Worm (Caenorhabditis elegans) whole organism, L2 larva: ENCODE measurements around the gene nhr-236.

ENCODE experiments used
- C34F6.9 ChIP-seq: fragments of 150-350 bp; optimal IDR thresholded peaks from 2 replicates; lab custom pipeline; 2014; ENCODE audit warnings: missing biosample characterization, missing genetic modification characterization
- F13H6.1 ChIP-seq: sonication (generic microtip); optimal IDR thresholded peaks from 2 replicates; lab custom pipeline; 2016; ENCODE audit warnings: missing genetic modification characterization, missing compliant biosample characterization
- R02D3.7 ChIP-seq: fragments of 150-350 bp; optimal IDR thresholded peaks from 2 replicates; lab custom pipeline; 2014; ENCODE audit warnings: missing biosample characterization, missing genetic modification characterization
- Y55F3AM.14 ChIP-seq: fragments of 200-800 bp; sonication (Bioruptor generic); optimal IDR thresholded peaks from 2 replicates; lab custom pipeline; 2018; ENCODE audit warnings: mild to moderate bottlenecking, missing genetic modification characterization, missing compliant biosample characterization
- ZK546.5 ChIP-seq: sonication (generic microtip); optimal IDR thresholded peaks from 2 replicates; lab custom pipeline; 2017; ENCODE audit warnings: missing biosample characterization, missing genetic modification characterization
- aly-2 ChIP-seq: fragments of 150-350 bp; optimal IDR thresholded peaks from 2 replicates; lab custom pipeline; 2014; ENCODE audit warnings: missing biosample characterization, missing genetic modification characterization
- blmp-1 ChIP-seq: sonication (generic microtip); optimal IDR thresholded peaks from 2 replicates; lab custom pipeline; 2017; ENCODE audit warnings: missing genetic modification characterization, mild to moderate bottlenecking, missing compliant biosample characterization, antibody characterized with exemption, moderate library complexity; ENCODE audit not compliant: insufficient read depth
- ceh-82 ChIP-seq: fragments of 150-350 bp; optimal IDR thresholded peaks from 2 replicates; lab custom pipeline; 2014; ENCODE audit warnings: missing biosample characterization, missing genetic modification characterization
- dmd-4 ChIP-seq: sonication (generic microtip); optimal IDR thresholded peaks from 2 replicates; lab custom pipeline; 2017; ENCODE audit warnings: missing biosample characterization, missing genetic modification characterization
- egl-27 ChIP-seq: sonication (generic microtip); optimal IDR thresholded peaks from 3 replicates; lab custom pipeline; 2017; ENCODE audit warnings: missing biosample characterization, missing genetic modification reagents, missing genetic modification characterization
- elt-1 ChIP-seq: fragments of 150-350 bp; optimal IDR thresholded peaks from 2 replicates; lab custom pipeline; 2014; ENCODE audit warnings: missing biosample characterization, missing genetic modification characterization
- gmeb-1 ChIP-seq: fragments of 150-350 bp; optimal IDR thresholded peaks from 2 replicates; lab custom pipeline; 2014; ENCODE audit warnings: missing biosample characterization, missing genetic modification characterization
- lin-13 ChIP-seq: fragments of 150-350 bp; optimal IDR thresholded peaks from 2 replicates; lab custom pipeline; 2014; ENCODE audit warnings: missing biosample characterization, missing genetic modification reagents, missing genetic modification characterization
- lin-39 ChIP-seq: fragments of 150-350 bp; optimal IDR thresholded peaks from 2 replicates; lab custom pipeline; 2014; ENCODE audit warnings: missing biosample characterization, missing genetic modification reagents, missing genetic modification characterization
- mab-5 ChIP-seq: fragments of 150-350 bp; optimal IDR thresholded peaks from 2 replicates; lab custom pipeline; 2014; ENCODE audit warnings: missing biosample characterization, missing genetic modification characterization
- mbf-1 ChIP-seq: sonication (generic microtip); optimal IDR thresholded peaks from 2 replicates; lab custom pipeline; 2017; ENCODE audit warnings: missing biosample characterization, missing genetic modification characterization
- mdl-1 ChIP-seq, 2 experiments: fragments of 150-350 bp in 1 of 2; sonication (generic microtip) in 1 of 2; optimal IDR thresholded peaks; 2 replicates each; lab custom pipeline; 2017; ENCODE audit warnings: missing biosample characterization in 2 of 2, missing genetic modification characterization in 2 of 2
- nhr-10 ChIP-seq: sonication (generic microtip); optimal IDR thresholded peaks from 2 replicates; lab custom pipeline; 2017; ENCODE audit warnings: missing biosample characterization, missing genetic modification characterization
- nhr-11 ChIP-seq: fragments of 150-350 bp; optimal IDR thresholded peaks from 2 replicates; lab custom pipeline; 2014; ENCODE audit warnings: missing biosample characterization, missing genetic modification characterization
- nhr-129 ChIP-seq: fragments of 150-350 bp; optimal IDR thresholded peaks from 2 replicates; lab custom pipeline; 2014; ENCODE audit warnings: missing biosample characterization, missing genetic modification characterization
- nhr-23 ChIP-seq: fragments of 150-350 bp; optimal IDR thresholded peaks from 2 replicates; lab custom pipeline; 2014; ENCODE audit warnings: missing biosample characterization, missing genetic modification reagents, missing genetic modification characterization
- nhr-237 ChIP-seq: fragments of 150-350 bp; optimal IDR thresholded peaks from 2 replicates; lab custom pipeline; 2014; ENCODE audit warnings: missing biosample characterization, missing genetic modification characterization
- nhr-25 ChIP-seq: fragments of 150-350 bp; sonication (generic microtip); optimal IDR thresholded peaks from 3 replicates; lab custom pipeline; 2014; ENCODE audit warnings: missing biosample characterization, missing genetic modification characterization
- nhr-6 ChIP-seq: fragments of 150-350 bp; optimal IDR thresholded peaks from 2 replicates; lab custom pipeline; 2014; ENCODE audit warnings: missing biosample characterization, missing genetic modification characterization
- peb-1 ChIP-seq: fragments of 150-350 bp; optimal IDR thresholded peaks from 2 replicates; lab custom pipeline; 2014; ENCODE audit warnings: missing biosample characterization, missing genetic modification characterization
- sem-4 ChIP-seq: fragments of 150-350 bp; optimal IDR thresholded peaks from 2 replicates; lab custom pipeline; 2014; ENCODE audit warnings: missing biosample characterization, missing genetic modification reagents, missing genetic modification characterization
- skn-1 ChIP-seq: sonication (generic microtip); optimal IDR thresholded peaks from 2 replicates; lab custom pipeline; 2017; ENCODE audit warnings: missing biosample characterization, missing genetic modification characterization
- sma-3 ChIP-seq: sonication (generic microtip); optimal IDR thresholded peaks from 2 replicates; lab custom pipeline; 2016; ENCODE audit warnings: missing genetic modification reagents, missing genetic modification characterization, missing compliant biosample characterization
- sma-9 ChIP-seq, 2 experiments: fragments of 150-350 bp in 1 of 2; sonication (generic microtip) in 1 of 2; optimal IDR thresholded peaks; 2 replicates each; lab custom pipeline; 2014 to 2016; ENCODE audit warnings: missing genetic modification characterization in 2 of 2, mild to moderate bottlenecking in 1 of 2, missing biosample characterization in 1 of 2, missing compliant biosample characterization in 1 of 2, missing genetic modification reagents in 1 of 2, moderate library complexity in 1 of 2
- snpc-4 ChIP-seq: fragments of 150-350 bp; optimal IDR thresholded peaks from 2 replicates; lab custom pipeline; 2014; ENCODE audit warnings: missing biosample characterization, missing genetic modification characterization
- unc-39 ChIP-seq: fragments of 150-350 bp; optimal IDR thresholded peaks from 2 replicates; lab custom pipeline; 2014; ENCODE audit warnings: missing biosample characterization, missing genetic modification characterization
- unc-55 ChIP-seq: fragments of 150-350 bp; sonication (generic microtip); optimal IDR thresholded peaks from 3 replicates; lab custom pipeline; 2014; ENCODE audit warnings: missing biosample characterization, missing genetic modification reagents, missing genetic modification characterization
- unc-62 ChIP-seq: fragments of 150-350 bp; optimal IDR thresholded peaks from 2 replicates; lab custom pipeline; 2014; ENCODE audit warnings: missing biosample characterization, missing genetic modification reagents, missing genetic modification characterization
- zag-1 ChIP-seq: fragments of 150-350 bp; optimal IDR thresholded peaks from 2 replicates; lab custom pipeline; 2014; ENCODE audit warnings: missing biosample characterization, missing genetic modification characterization
- ztf-1 ChIP-seq: fragments of 200-800 bp; sonication (Bioruptor generic); conservative IDR thresholded peaks from 2 replicates; pipeline ENCODE4 v1.3.6; 2022; ENCODE audit warnings: missing genetic modification characterization, missing compliant biosample characterization
- ztf-4 ChIP-seq: fragments of 150-350 bp; optimal IDR thresholded peaks from 2 replicates; lab custom pipeline; 2014; ENCODE audit warnings: missing biosample characterization, missing genetic modification characterization

Gene nhr-236

DNA sequence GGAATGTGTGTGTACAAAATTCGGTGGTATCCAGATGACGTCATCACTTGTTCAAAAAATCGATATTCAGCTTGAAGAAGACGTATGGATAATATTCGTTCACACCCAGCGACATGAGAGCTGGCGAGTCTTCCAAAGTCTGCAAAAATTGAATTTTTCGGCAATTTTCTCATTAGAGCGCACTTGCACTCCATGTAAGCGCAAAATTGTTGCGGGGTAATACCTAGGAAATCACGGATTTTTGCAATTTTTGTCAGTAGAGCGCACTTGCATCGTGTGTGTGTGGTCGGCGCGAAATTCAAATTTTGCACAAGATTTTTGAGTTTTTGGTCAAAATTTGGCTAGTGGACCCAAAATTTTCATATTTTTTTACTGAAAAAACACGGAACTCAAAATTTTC is 21.2 kb downstream of the nhr-236 start:
- TF ChIP-seq nhr-237 (tag; lab: Kevin White, UChicago) (no peak), mbf-1 (tag; lab: Kevin White, UChicago) (no peak), gmeb-1 (tag; lab: Kevin White, UChicago) (no peak), unc-39 (tag; lab: Kevin White, UChicago) (no peak), blmp-1 (tag; lab: Kevin White, UChicago) (no peak), nhr-6 (tag; lab: Kevin White, UChicago) (no peak), sma-9 (GFP tag; optimal IDR thresholded peaks at IDR 0.05; lab: Kevin White, UChicago) (no peak), sma-9 (tag; optimal IDR thresholded peaks at IDR 0.05; lab: Kevin White, UChicago) (no peak), ZK546.5 (tag; lab: Kevin White, UChicago) (no peak)

DNA sequence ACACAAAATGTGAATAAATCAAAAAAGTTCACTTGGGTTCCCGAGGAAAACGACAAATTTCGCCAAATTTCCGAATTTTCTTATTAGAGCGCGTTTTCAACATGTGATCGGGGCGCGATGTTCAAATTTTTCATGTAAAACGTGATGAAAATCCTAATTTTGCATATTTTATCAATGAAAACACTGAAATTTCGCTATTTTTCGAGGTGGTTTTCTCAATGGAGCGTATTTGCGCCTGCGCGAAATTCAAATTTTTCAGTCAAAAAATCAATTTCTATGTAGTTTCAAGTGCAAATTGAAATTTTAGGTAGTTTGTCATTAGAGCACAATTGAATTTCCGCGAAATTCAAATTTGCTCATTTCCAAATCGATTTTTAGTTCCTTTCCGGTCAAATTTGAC is 22.1 kb downstream of the nhr-236 start:
- no peak for TF ChIP-seq unc-55
- TF ChIP-seq ceh-82 (tag; lab: Kevin White, UChicago), result no peak
- no peak for TF ChIP-seq sem-4 (tag; lab: Kevin White, UChicago)
- TF ChIP-seq mbf-1 (tag; lab: Kevin White, UChicago), result no peak
- TF ChIP-seq zag-1 (tag; lab: Kevin White, UChicago), result no peak
- no peak for TF ChIP-seq mdl-1 (tag; optimal IDR thresholded peaks at IDR 0.05; lab: Kevin White, UChicago)
- no peak for TF ChIP-seq snpc-4 (tag; lab: Kevin White, UChicago)
- no peak for TF ChIP-seq lin-13 (GFP tag; lab: Kevin White, UChicago)
- TF ChIP-seq dmd-4, result no peak
- TF ChIP-seq peb-1 (tag; lab: Kevin White, UChicago), result no peak
- TF ChIP-seq lin-39, result no peak
- TF ChIP-seq nhr-11 (tag; lab: Kevin White, UChicago), result no peak
- no peak for TF ChIP-seq Y55F3AM.14

DNA sequence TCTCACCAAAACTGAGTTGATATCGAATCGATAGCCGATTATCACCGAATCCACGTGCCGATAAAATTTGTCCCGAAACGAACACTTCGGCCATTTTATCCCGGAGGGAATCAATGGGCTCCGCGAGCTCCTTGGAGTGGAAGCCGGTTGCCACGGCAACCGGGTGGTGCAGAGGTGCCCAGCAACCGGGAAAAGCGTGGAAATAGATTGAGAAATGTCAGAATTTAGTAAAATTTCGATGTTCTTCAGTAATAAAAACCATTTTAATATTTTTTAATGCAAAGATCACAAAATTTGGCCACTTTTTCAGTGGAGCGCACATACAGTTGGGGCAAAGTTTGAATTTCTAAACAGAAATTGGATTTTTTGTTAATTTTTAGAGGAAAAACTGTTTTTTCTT is 23.0 kb downstream of the nhr-236 start, which contains the start of gene mksr-2:
Gene mksr-2 (minus strand): TSS at position 101 of the 400 bp plus-strand sequence.
- TF ChIP-seq peb-1 (tag; lab: Kevin White, UChicago) (no peak), mdl-1 (tag; optimal IDR thresholded peaks at IDR 0.05; lab: Kevin White, UChicago) (no peak), sma-9 (GFP tag; optimal IDR thresholded peaks at IDR 0.05; lab: Kevin White, UChicago) (no peak), sma-9 (tag; optimal IDR thresholded peaks at IDR 0.05; lab: Kevin White, UChicago) (no peak), ZK546.5 (tag; lab: Kevin White, UChicago) (no peak)

DNA sequence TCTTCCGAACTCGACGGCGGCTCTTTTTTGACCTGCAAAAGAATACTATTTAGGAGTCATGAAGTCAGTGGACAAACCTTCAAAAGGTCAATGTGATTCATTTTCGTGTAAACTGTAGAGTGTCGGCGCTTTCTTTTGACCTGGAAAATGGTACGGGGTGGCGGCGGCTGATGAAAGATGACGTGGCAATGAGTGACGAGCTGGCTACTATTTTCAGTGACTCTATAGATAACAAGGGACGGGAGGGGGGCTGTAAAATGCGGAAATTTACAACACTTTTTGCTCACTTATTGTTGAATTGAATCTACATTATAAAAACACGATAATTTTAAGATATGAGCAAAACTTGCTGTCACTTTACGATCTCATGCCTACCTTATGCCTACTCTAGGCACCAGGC is 29.3 kb downstream of the nhr-236 start, which contains the start of gene lin-1:
Gene lin-1 (minus strand): TSS at position 101 of the 400 bp plus-strand sequence.
- no peak for TF ChIP-seq C34F6.9 (tag; lab: Kevin White, UChicago)
- no peak for TF ChIP-seq elt-1 (tag; lab: Kevin White, UChicago)
- no peak for TF ChIP-seq ztf-1 (GFP tag; lab: Robert Waterston, UW)
- no peak for TF ChIP-seq skn-1
- no peak for TF ChIP-seq sma-9 (GFP tag; optimal IDR thresholded peaks at IDR 0.05; lab: Kevin White, UChicago)
- TF ChIP-seq sma-9 (tag; optimal IDR thresholded peaks at IDR 0.05; lab: Kevin White, UChicago), result no peak
- no peak for TF ChIP-seq unc-39 (tag; lab: Kevin White, UChicago)
- TF ChIP-seq lin-13 (GFP tag; lab: Kevin White, UChicago), result no peak

DNA sequence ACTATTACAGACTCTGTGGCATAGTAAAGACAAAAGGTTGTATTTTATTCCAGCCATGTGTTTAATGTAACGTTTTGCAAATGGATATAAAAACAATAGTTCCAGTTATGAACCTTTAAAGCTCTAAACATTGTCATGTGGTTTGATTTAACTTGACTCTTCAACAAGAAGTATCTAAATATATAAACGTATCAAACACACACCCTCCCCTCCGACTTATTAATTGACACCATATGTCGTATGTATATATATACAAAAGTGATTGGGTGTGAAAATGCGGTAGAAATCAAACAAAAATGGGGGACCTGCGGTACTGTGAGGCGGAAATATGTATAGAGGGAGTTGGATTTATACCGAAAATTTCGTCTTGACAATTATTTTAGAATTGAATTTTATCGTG is 31.1 kb downstream of the nhr-236 start:
- TF ChIP-seq F13H6.1 (tag; lab: Kevin White, UChicago), result no peak
- TF ChIP-seq unc-62 (GFP tag; lab: Kevin White, UChicago), result no peak
- TF ChIP-seq sem-4 (tag; lab: Kevin White, UChicago), result no peak
- TF ChIP-seq nhr-10 (tag; lab: Kevin White, UChicago), result no peak
- TF ChIP-seq aly-2, result no peak
- no peak for TF ChIP-seq ceh-82 (tag; lab: Kevin White, UChicago)
- TF ChIP-seq snpc-4 (tag; lab: Kevin White, UChicago), result no peak
- TF ChIP-seq sma-3, result no peak
- TF ChIP-seq egl-27 (tag; lab: Kevin White, UChicago), result no peak
- no peak for TF ChIP-seq nhr-129 (tag; lab: Kevin White, UChicago)
- TF ChIP-seq ztf-4 (tag; lab: Kevin White, UChicago), result no peak
- TF ChIP-seq nhr-23 (tag; lab: Kevin White, UChicago), result no peak
- TF ChIP-seq nhr-11 (tag; lab: Kevin White, UChicago), result no peak
- TF ChIP-seq nhr-6 (tag; lab: Kevin White, UChicago), result no peak
- no peak for TF ChIP-seq nhr-25 (tag; lab: Kevin White, UChicago)
- TF ChIP-seq mab-5 (tag; lab: Kevin White, UChicago), result no peak
- no peak for TF ChIP-seq C34F6.9 (tag; lab: Kevin White, UChicago)
- TF ChIP-seq R02D3.7, result no peak
